Worm (Caenorhabditis elegans): ENCODE results near the gene alh-13.

alh-13 gene

DNA sequence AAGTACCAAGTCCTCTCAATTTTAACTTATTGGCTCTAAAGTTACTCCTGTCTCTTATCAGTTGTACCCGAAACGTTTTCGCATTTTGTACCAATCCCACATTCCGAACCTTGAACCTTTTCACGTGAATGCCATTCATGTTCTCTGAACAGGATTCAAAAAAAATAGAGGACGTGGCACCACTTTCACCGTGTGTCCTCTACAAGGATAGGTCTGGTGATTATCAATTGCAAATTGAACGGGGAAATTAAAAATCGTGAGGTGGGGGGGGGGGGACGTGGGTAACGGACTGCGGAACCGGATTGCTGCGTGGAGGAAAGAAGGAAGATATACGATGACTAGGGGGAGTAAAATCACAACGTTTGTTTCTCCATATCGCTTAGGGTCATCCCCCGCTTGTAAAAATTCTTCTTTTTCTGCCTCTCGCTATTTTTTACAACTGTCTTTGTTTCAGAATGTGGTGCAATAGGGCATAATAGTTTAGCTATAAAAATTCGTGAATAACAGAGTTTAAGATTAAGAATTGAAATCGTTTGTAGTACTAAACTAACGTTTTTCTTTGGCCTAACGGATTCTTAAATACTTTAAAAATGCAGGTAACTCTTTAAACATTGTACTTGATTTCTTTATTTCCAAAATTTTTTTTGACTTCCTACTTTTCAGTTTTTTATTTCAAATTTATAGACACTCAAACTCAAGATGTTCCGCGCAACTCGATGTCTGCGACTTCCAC is at the start of gene alh-13:
TSS of gene alh-13 (plus strand) at position 683 of the 733 bp plus-strand sequence.
- TF ChIP-seq elt-3 (tag; optimal IDR thresholded peaks at IDR 0.05): no peak
- no peak for TF ChIP-seq nhr-11 (tag; optimal IDR thresholded peaks at IDR 0.05)
- no peak for TF ChIP-seq alr-1 (tag; optimal IDR thresholded peaks at IDR 0.05)
- no peak for TF ChIP-seq nhr-129 (tag; optimal IDR thresholded peaks at IDR 0.05)
- peak; percentile 31 for TF ChIP-seq crh-2 (tag; optimal IDR thresholded peaks at IDR 0.05)
- no peak for TF ChIP-seq egl-27 (tag; optimal IDR thresholded peaks at IDR 0.05)
- TF ChIP-seq Y55F3AM.14 (GFP tag; optimal IDR thresholded peaks at IDR 0.05): no peak
- TF ChIP-seq sem-4 (tag; optimal IDR thresholded peaks at IDR 0.05): no peak
- TF ChIP-seq snpc-4 (tag; optimal IDR thresholded peaks at IDR 0.05): no peak
- TF ChIP-seq ztf-11 (tag; optimal IDR thresholded peaks at IDR 0.05): no peak
- peak in 1 of 2 experiments; percentile 11 for TF ChIP-seq mdl-1 (tag; optimal IDR thresholded peaks at IDR 0.05)
- TF ChIP-seq nhr-12 (tag; optimal IDR thresholded peaks at IDR 0.05): no peak
- TF ChIP-seq ZK546.5 (tag; optimal IDR thresholded peaks at IDR 0.05): no peak
- no peak for TF ChIP-seq nhr-10 (tag; optimal IDR thresholded peaks at IDR 0.05)
- TF ChIP-seq F13H6.1 (tag; optimal IDR thresholded peaks at IDR 0.05): no peak
- TF ChIP-seq nhr-21 (tag; optimal IDR thresholded peaks at IDR 0.05): peak; percentile 62
- no peak for TF ChIP-seq ztf-4 (tag; optimal IDR thresholded peaks at IDR 0.05)
- TF ChIP-seq blmp-1 (tag; optimal IDR thresholded peaks at IDR 0.05; ENCODE audit: insufficient read depth): peak; percentile 54
- TF ChIP-seq ama-1 (optimal IDR thresholded peaks at IDR 0.05): no peak

DNA sequence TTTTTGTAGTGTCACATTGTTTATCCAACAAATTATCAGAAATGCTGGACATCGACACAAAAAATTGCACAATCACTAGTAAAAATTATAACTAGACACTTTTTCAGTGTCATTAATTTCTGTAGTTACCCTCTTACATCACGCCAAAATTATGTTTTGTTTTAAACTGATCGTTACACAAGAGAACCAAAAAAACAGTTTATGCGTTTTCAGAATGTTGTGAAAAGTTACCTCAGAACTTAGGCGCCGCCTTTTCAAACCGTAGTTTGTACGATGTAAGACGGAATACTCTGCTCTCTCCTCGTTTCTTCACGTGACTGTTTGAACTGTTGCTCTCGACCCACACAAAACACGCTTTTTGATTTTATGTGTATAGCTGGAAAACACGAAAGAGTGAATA is 43.7 kb upstream of the alh-13 start, which contains the start of gene pgp-13:
TSS of gene pgp-13 (plus strand) at position 301 of the 400 bp plus-strand sequence.
- TF ChIP-seq fos-1 (tag; optimal IDR thresholded peaks at IDR 0.05) (no peak), ZK546.5 (tag; optimal IDR thresholded peaks at IDR 0.05) (no peak)

DNA sequence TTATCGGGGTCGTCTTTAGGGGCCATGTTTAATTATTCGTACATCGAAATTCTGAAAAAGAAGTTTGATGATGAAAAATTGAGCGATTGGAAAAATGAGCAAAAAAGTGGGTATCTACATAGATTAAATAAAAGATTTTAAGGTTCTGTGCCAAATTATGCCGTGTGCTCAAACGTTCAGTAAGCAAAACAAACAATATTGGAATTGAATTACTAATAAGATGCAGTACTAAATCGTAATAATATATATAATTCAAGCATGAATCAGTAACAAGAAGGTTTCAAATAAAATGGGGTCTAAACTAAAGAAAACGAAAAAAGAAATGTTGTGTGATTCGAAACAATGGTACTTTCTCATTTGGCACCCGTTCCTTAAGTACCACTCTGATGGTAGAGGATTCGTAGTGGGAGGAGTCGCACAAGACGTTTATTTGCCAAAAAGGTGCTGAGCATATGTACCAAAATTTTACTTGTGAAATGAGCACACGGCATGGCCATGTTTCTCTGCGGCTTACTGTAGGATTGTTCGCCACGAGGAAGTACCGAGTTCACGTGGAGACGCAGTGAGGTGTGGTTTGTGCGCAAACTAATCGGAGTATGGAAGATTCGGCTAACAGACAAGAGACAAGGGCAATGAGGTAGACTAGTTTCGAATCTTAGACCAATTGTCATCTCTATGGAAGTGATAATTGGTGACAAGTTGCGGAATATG is 32.5 kb upstream of the alh-13 start, which contains the start of gene pgp-14:
TSS of gene pgp-14 (minus strand) at position 51 of the 711 bp plus-strand sequence.
- TF ChIP-seq F13H6.1 (tag; optimal IDR thresholded peaks at IDR 0.05) (peak; percentile 63), nhr-129 (tag; optimal IDR thresholded peaks at IDR 0.05) (peak; percentile 22), R02D3.7 (tag; optimal IDR thresholded peaks at IDR 0.05) (no peak)

DNA sequence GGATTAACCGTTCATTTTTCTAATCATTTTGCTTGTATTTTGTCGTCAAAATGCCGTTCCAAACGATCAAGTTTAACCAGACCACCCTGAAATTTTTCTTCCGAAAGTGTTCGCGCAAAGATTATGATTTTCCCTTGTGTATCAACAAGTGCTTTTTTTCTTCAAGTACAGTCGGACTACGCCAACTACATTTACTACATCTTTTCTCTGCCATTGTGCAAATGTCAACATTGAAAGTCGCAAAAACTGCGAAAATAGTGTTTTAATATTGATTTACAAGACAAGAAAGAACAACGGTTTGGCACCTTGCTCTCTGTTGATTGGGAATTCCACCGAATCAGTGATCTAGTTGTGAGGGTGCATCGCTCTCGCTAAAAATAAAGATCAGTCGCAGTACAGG is 31.4 kb upstream of the alh-13 start:
- TF ChIP-seq F13H6.1 (tag; optimal IDR thresholded peaks at IDR 0.05) (peak; percentile 47), elt-3 (tag; optimal IDR thresholded peaks at IDR 0.05) (no peak)

DNA sequence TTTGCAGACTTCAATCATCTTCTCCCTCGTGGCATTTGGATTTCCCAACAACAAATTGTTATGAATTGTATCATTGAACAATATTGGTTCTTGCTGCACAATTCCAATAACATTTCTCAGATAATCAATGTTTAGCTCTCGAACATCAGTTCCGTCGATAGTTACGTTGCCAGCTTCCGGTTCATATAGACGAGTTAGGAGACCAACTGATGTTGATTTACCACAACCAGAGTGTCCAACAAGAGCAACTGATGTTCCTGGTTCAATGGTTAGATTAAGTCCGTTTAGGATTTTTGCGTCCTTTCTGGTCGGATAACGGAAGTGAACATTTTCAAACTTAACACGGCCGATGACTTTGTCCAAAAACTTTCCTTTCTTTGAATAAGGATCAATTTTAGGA is 28.2 kb upstream of the alh-13 start:
- TF ChIP-seq nhr-77 (tag; optimal IDR thresholded peaks at IDR 0.05) (no peak), fos-1 (tag; optimal IDR thresholded peaks at IDR 0.05) (no peak), ama-1 (optimal IDR thresholded peaks at IDR 0.05) (no peak), unc-39 (tag; optimal IDR thresholded peaks at IDR 0.05) (no peak), F13H6.1 (tag; optimal IDR thresholded peaks at IDR 0.05) (no peak), nhr-11 (tag; optimal IDR thresholded peaks at IDR 0.05) (no peak), sem-4 (tag; optimal IDR thresholded peaks at IDR 0.05) (no peak), mbf-1 (tag; optimal IDR thresholded peaks at IDR 0.05) (no peak), nhr-25 (tag; optimal IDR thresholded peaks at IDR 0.05) (no peak), ztf-11 (tag; optimal IDR thresholded peaks at IDR 0.05) (no peak), egl-27 (tag; optimal IDR thresholded peaks at IDR 0.05) (no peak), lin-11 (tag; optimal IDR thresholded peaks at IDR 0.05) (no peak), unc-55 (GFP tag; optimal IDR thresholded peaks at IDR 0.05) (no peak), mdl-1 (tag; optimal IDR thresholded peaks at IDR 0.05) (no peak), aly-2 (tag; optimal IDR thresholded peaks at IDR 0.05) (no peak), elt-3 (tag; optimal IDR thresholded peaks at IDR 0.05) (no peak), C34F6.9 (tag; optimal IDR thresholded peaks at IDR 0.05) (no peak), sma-3 (GFP tag; optimal IDR thresholded peaks at IDR 0.05) (no peak)

DNA sequence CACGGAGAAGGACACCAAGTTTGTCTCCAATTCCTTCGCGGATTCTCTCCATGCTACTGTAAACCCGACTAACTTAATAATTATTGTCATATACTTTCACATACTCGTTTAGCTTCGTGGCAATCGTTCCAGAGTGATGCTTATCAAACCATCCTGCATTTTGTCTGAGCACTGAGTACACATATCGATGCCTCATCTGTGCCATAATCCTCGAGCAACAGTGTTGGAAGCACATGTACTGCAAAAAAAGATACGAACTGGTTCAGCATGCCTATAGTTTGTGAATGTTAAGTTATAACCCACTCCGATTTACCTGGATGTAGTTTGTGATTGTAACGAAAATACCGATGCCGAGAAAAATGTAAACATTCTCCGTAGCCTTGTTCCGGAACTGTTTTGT is 27.2 kb upstream of the alh-13 start:
- TF ChIP-seq nhr-6 (tag; optimal IDR thresholded peaks at IDR 0.05) (no peak), nhr-12 (tag; optimal IDR thresholded peaks at IDR 0.05) (no peak), ama-1 (optimal IDR thresholded peaks at IDR 0.05) (no peak), peb-1 (tag; optimal IDR thresholded peaks at IDR 0.05) (no peak)

Data from whole organism, L2 larva.